Fruit fly (Drosophila melanogaster): ENCODE results near the gene CG44195.

Gene CG44195

dm6 chr3L:7726285-7726684, 30.8 kb upstream of the CG44195 start, which contains the start of gene CG7457 (continued):
- TF ChIP-seq CG10267 (tag; optimal IDR thresholded peaks at IDR 0.05) (peak; percentile 10), amos (GFP tag; IDR thresholded peaks at IDR 0.05; ENCODE audit: partially characterized antibody) (peak; percentile 96), CG8290 (GFP tag; optimal IDR thresholded peaks at IDR 0.05) (peak; percentile 5), CG8290 (tag; optimal IDR thresholded peaks at IDR 0.05) (peak; percentile 28 to 75), Rfx (GFP tag; IDR thresholded peaks at IDR 0.05) (0 out of 2 replicates have a peak, but pooled peaks have one; percentile 23), MESR4 (GFP tag; optimal IDR thresholded peaks at IDR 0.05) (peak; percentile 44), CG34224 (GFP tag; IDR thresholded peaks at IDR 0.05; ENCODE audit: partially characterized antibody) (peak; percentile 94), CG10209 (GFP tag; optimal IDR thresholded peaks at IDR 0.05) (no peak), CG3995 (GFP tag; optimal IDR thresholded peaks at IDR 0.05) (no peak), ap (GFP tag; IDR thresholded peaks at IDR 0.05) (no peak), CG16813 (GFP tag; IDR thresholded peaks at IDR 0.05; ENCODE audit: partially characterized antibody) (peak; percentile 95), Dp (GFP tag; optimal IDR thresholded peaks at IDR 0.05) (peak; percentile 62), CG15696 (tag; optimal IDR thresholded peaks at IDR 0.05) (no peak), Ets97D (GFP tag; optimal IDR thresholded peaks at IDR 0.05) (peak; percentile 47), dan (GFP tag; IDR thresholded peaks at IDR 0.05) (no peak), Scr (GFP tag; IDR thresholded peaks at IDR 0.05; ENCODE audit: partially characterized antibody) (peak; percentile 95), Myb (GFP tag; optimal IDR thresholded peaks at IDR 0.05) (peak; percentile 69), BEAF-32 (GFP tag; optimal IDR thresholded peaks at IDR 0.05) (peak; percentile 90), Dll (GFP tag; IDR thresholded peaks at IDR 0.05; ENCODE audit: partially characterized antibody) (peak; percentile 92), vvl (GFP tag; IDR thresholded peaks at IDR 0.05) (peak; percentile 75), CG12659 (GFP tag; optimal IDR thresholded peaks at IDR 0.05) (peak; percentile 20), Hmr (GFP tag; optimal IDR thresholded peaks at IDR 0.05) (peak; percentile 5), CG13775 (GFP tag; optimal IDR thresholded peaks at IDR 0.05) (no peak), gfzf (GFP tag; optimal IDR thresholded peaks at IDR 0.05) (peak; percentile 50), CG13287 (GFP tag; IDR thresholded peaks at IDR 0.05; ENCODE audit: partially characterized antibody) (peak; percentile 97), pzg (GFP tag; optimal IDR thresholded peaks at IDR 0.05) (peak; percentile 46), phol (tag; optimal IDR thresholded peaks at IDR 0.05) (peak; percentile 20), BtbVII (GFP tag; optimal IDR thresholded peaks at IDR 0.05) (no peak), trem (tag; optimal IDR thresholded peaks at IDR 0.05) (peak; percentile 30), Mad (GFP tag; optimal IDR thresholded peaks at IDR 0.05) (no peak), CG2116 (GFP tag; optimal IDR thresholded peaks at IDR 0.05) (peak; percentile 59), mirr (GFP tag; optimal IDR thresholded peaks at IDR 0.05) (no peak), Opbp (GFP tag; IDR thresholded peaks at IDR 0.05; ENCODE audit: partially characterized antibody) (peak; percentile 97), ttk (GFP tag; IDR thresholded peaks at IDR 0.05) (no peak), unpg (GFP tag; optimal IDR thresholded peaks at IDR 0.05) (no peak), CG4617 (GFP tag; optimal IDR thresholded peaks at IDR 0.05; ENCODE audit: borderline replicate concordance) (peak; percentile 36), CG15601 (tag; optimal IDR thresholded peaks at IDR 0.05) (peak; percentile 54), Sry-δ (GFP tag; optimal IDR thresholded peaks at IDR 0.05) (peak; percentile 76), HLH4C (GFP tag; IDR thresholded peaks at IDR 0.05; ENCODE audit: partially characterized antibody) (peak; percentile 90), Kr (GFP tag; optimal IDR thresholded peaks at IDR 0.05) (no peak), CG11085 (GFP tag; IDR thresholded peaks at IDR 0.05) (no peak), knrl (GFP tag; IDR thresholded peaks at IDR 0.05; ENCODE audit: partially characterized antibody) (peak; percentile 94), CG17328 (GFP tag; IDR thresholded peaks at IDR 0.05) (0 out of 2 replicates have a peak, but pooled peaks have one; percentile 14), usp (GFP tag; optimal IDR thresholded peaks at IDR 0.05) (no peak), toy (GFP tag; IDR thresholded peaks at IDR 0.05) (no peak), Sox102F (GFP tag; optimal IDR thresholded peaks at IDR 0.05) (no peak), CG9797 (GFP tag; optimal IDR thresholded peaks at IDR 0.05) (peak; percentile 37), NfI (GFP tag; optimal IDR thresholded peaks at IDR 0.05) (peak; percentile 12), row (GFP tag; IDR thresholded peaks at IDR 0.05) (peak; percentile 44; the same call in 2 of the 3 replicates), E2f1 (GFP tag; IDR thresholded peaks at IDR 0.05) (no peak)
